Fruit fly (Drosophila melanogaster): ENCODE results near the gene Sos.

Gene Sos

DNA sequence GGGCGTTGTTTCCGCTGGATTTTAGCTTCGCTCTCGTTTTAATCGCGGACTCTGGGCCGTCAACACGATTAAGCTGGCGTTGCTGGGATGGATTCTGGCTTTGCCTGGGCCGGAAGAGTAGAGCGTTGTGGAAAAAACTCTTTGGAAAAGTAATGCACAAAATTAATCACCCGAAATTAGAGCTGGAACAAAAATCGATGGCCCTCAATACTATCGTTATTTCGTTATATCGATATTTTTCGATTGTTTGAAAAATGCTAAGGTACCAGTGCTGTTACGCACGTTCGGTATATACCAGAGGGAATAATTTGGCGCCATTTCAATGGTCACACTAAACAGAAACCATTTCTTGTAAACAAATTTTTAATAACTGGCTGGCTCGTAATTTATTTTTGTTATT is 15.9 kb downstream of the Sos start, which contains the start of the genes Arpc1 and Orc5 (continued):
- TF ChIP-seq HLH54F (GFP tag; optimal IDR thresholded peaks at IDR 0.05) (no peak), abd-A (tag; optimal IDR thresholded peaks at IDR 0.05) (no peak), Dip3 (GFP tag; optimal IDR thresholded peaks at IDR 0.05) (no peak), CG18011 (GFP tag; optimal IDR thresholded peaks at IDR 0.05) (peak; percentile 50), mirr (GFP tag; optimal IDR thresholded peaks at IDR 0.05) (no peak), CG17829 (tag; optimal IDR thresholded peaks at IDR 0.05) (peak; percentile 9), CG4328 (GFP tag; optimal IDR thresholded peaks at IDR 0.05) (no peak), B-H2 (GFP tag; optimal IDR thresholded peaks at IDR 0.05) (no peak), CG5180 (GFP tag; optimal IDR thresholded peaks at IDR 0.05) (no peak), CG30020 (tag; optimal IDR thresholded peaks at IDR 0.05) (peak; percentile 39), CG17385 (GFP tag; optimal IDR thresholded peaks at IDR 0.05) (no peak), CG9932 (GFP tag; IDR thresholded peaks at IDR 0.05) (no peak), run (tag; optimal IDR thresholded peaks at IDR 0.05) (no peak), CG14860 (GFP tag; IDR thresholded peaks at IDR 0.05; ENCODE audit: partially characterized antibody) (peak; percentile 83), ara (GFP tag; IDR thresholded peaks at IDR 0.05) (no peak), CG8944 (GFP tag; optimal IDR thresholded peaks at IDR 0.05) (no peak), Myb (GFP tag; optimal IDR thresholded peaks at IDR 0.05) (peak; percentile 83), mld (GFP tag; IDR thresholded peaks at IDR 0.05; ENCODE audit: partially characterized antibody) (peak; percentile 81; the same call in 1 of the 3 replicates), CG10267 (tag; optimal IDR thresholded peaks at IDR 0.05) (peak; percentile 62), Chrac-16 (GFP tag; optimal IDR thresholded peaks at IDR 0.05) (no peak), Mrtf (GFP tag; IDR thresholded peaks at IDR 0.05) (no peak), nerfin-1 (tag; optimal IDR thresholded peaks at IDR 0.05) (peak; percentile 18), Hr51 (GFP tag; optimal IDR thresholded peaks at IDR 0.05) (no peak), CG4360 (GFP tag; IDR thresholded peaks at IDR 0.05) (no peak), dimm (GFP tag; IDR thresholded peaks at IDR 0.05) (no peak), CG6175 (GFP tag; IDR thresholded peaks at IDR 0.05) (no peak), gsb (GFP tag; IDR thresholded peaks at IDR 0.05) (no peak), al (GFP tag; IDR thresholded peaks at IDR 0.05) (no peak), psq (GFP tag; optimal IDR thresholded peaks at IDR 0.05) (no peak), MBD-R2 (GFP tag; IDR thresholded peaks at IDR 0.05) (peak; percentile 90), tll (GFP tag; optimal IDR thresholded peaks at IDR 0.05) (no peak), CG2116 (GFP tag; optimal IDR thresholded peaks at IDR 0.05) (peak; percentile 81), Lpt (GFP tag; optimal IDR thresholded peaks at IDR 0.05) (no peak), CG10462 (GFP tag; optimal IDR thresholded peaks at IDR 0.05) (no peak), CG12769 (tag; optimal IDR thresholded peaks at IDR 0.05) (no peak), crol (GFP tag; IDR thresholded peaks at IDR 0.05) (no peak), CG12391 (tag; optimal IDR thresholded peaks at IDR 0.05) (no peak), corto (GFP tag; optimal IDR thresholded peaks at IDR 0.05) (no peak), Trl (optimal IDR thresholded peaks at IDR 0.05) (no peak), Trl (GFP tag; optimal IDR thresholded peaks at IDR 0.05) (no peak), CG4854 (GFP tag; optimal IDR thresholded peaks at IDR 0.05) (no peak), CG3847 (GFP tag; IDR thresholded peaks at IDR 0.05) (0 out of 2 replicates have a peak, but pooled peaks have one; percentile 17), Spps (tag; optimal IDR thresholded peaks at IDR 0.05) (no peak), gro (GFP tag; optimal IDR thresholded peaks at IDR 0.05) (no peak), ttk (GFP tag; IDR thresholded peaks at IDR 0.05) (no peak), CG13894 (tag; optimal IDR thresholded peaks at IDR 0.05) (no peak), knrl (GFP tag; IDR thresholded peaks at IDR 0.05; ENCODE audit: partially characterized antibody) (peak; percentile 88), tna (GFP tag; IDR thresholded peaks at IDR 0.05; ENCODE audit: partially characterized antibody) (peak; percentile 70), z (GFP tag; IDR thresholded peaks at IDR 0.05) (no peak), HLH3B (GFP tag; IDR thresholded peaks at IDR 0.05) (no peak), HmgZ (tag; optimal IDR thresholded peaks at IDR 0.05) (peak; percentile 67), Taf1 (GFP tag; IDR thresholded peaks at IDR 0.05) (no peak)
